Fruit fly (Drosophila melanogaster) whole organism, pupa: Measurements from ENCODE around the gene CG14655.

ENCODE experiments used
- CG10348 ChIP-seq: fragments of 200-800 bp; sonication (Bioruptor generic); IDR thresholded peaks from 2 replicates; pipeline ENCODE4 v1.3.6; 2022; ENCODE audit warnings: missing biosample characterization, missing genetic modification characterization
- CG12605 ChIP-seq: fragments of 200-800 bp; sonication (Bioruptor generic); IDR thresholded peaks from 2 replicates; pipeline ENCODE4 v1.3.6; 2022; ENCODE audit warnings: missing biosample characterization, missing genetic modification characterization
- CG13204 ChIP-seq: fragments of 200-800 bp; sonication (Bioruptor generic); optimal IDR thresholded peaks from 2 replicates; lab custom pipeline; 2018; ENCODE audit warnings: missing biosample characterization, mild to moderate bottlenecking, missing genetic modification characterization, moderate library complexity
- CG14655 ChIP-seq: fragments of 200-800 bp; sonication (Bioruptor generic); optimal IDR thresholded peaks from 3 replicates; lab custom pipeline; 2017; ENCODE audit warnings: mild to moderate bottlenecking, missing biosample characterization, missing genetic modification reagents, missing genetic modification characterization
- CG15710 ChIP-seq: fragments of 200-800 bp; sonication (Bioruptor generic); optimal IDR thresholded peaks from 2 replicates; lab custom pipeline; 2018; ENCODE audit warnings: missing biosample characterization, mild to moderate bottlenecking, missing genetic modification characterization, moderate library complexity
- CG17806 ChIP-seq: fragments of 200-800 bp; sonication (Bioruptor generic); optimal IDR thresholded peaks from 2 replicates; lab custom pipeline; 2018; ENCODE audit warnings: missing biosample characterization, mild to moderate bottlenecking, missing genetic modification characterization, moderate library complexity
- CG32121 ChIP-seq: fragments of 200-800 bp; sonication (Bioruptor generic); IDR thresholded peaks from 2 replicates; pipeline ENCODE4 v1.3.6; 2022; ENCODE audit warnings: missing biosample characterization, missing genetic modification characterization
- CG34367 ChIP-seq: fragments of 200-800 bp; sonication (Bioruptor generic); optimal IDR thresholded peaks from 2 replicates; lab custom pipeline; 2018; ENCODE audit warnings: missing biosample characterization, mild to moderate bottlenecking, missing genetic modification characterization
- CG4496 ChIP-seq: fragments of 200-800 bp; sonication (Bioruptor generic); IDR thresholded peaks from 3 replicates; pipeline ENCODE4 v1.3.6; 2022; ENCODE audit warnings: missing biosample characterization, missing genetic modification characterization
- CG8159 ChIP-seq: fragments of 200-800 bp; sonication (Bioruptor generic); optimal IDR thresholded peaks from 3 replicates; lab custom pipeline; 2018; ENCODE audit warnings: missing biosample characterization, mild to moderate bottlenecking, missing genetic modification characterization, moderate library complexity
- CG8301 ChIP-seq: fragments of 200-800 bp; sonication (Bioruptor generic); optimal IDR thresholded peaks from 2 replicates; lab custom pipeline; 2018; ENCODE audit warnings: missing biosample characterization, mild to moderate bottlenecking, missing genetic modification characterization
- CG9948 ChIP-seq: fragments of 200-800 bp; sonication (Bioruptor generic); optimal IDR thresholded peaks from 2 replicates; lab custom pipeline; 2018; ENCODE audit warnings: missing biosample characterization, mild to moderate bottlenecking, missing genetic modification characterization, moderate library complexity
- D1 ChIP-seq: fragments of 200-800 bp; sonication (Bioruptor generic); optimal IDR thresholded peaks from 2 replicates; lab custom pipeline; 2018; ENCODE audit warnings: missing biosample characterization, mild to moderate bottlenecking, missing genetic modification characterization, moderate library complexity
- EcR ChIP-seq: fragments of 200-800 bp; sonication (Bioruptor generic); optimal IDR thresholded peaks from 3 replicates; lab custom pipeline; 2019; ENCODE audit warnings: missing biosample characterization, missing genetic modification characterization, mild to moderate bottlenecking, moderate library complexity, missing genetic modification reagents
- Ets98B ChIP-seq: fragments of 200-800 bp; sonication (Bioruptor generic); IDR thresholded peaks from 2 replicates; pipeline ENCODE4 v1.3.6; 2022; ENCODE audit warnings: missing biosample characterization, missing genetic modification characterization
- Pif1A ChIP-seq: fragments of 200-800 bp; sonication (Bioruptor generic); optimal IDR thresholded peaks from 3 replicates; lab custom pipeline; 2016; ENCODE audit warnings: missing biosample characterization, missing genetic modification characterization
- Pif1B ChIP-seq: fragments of 200-800 bp; sonication (Bioruptor generic); optimal IDR thresholded peaks from 3 replicates; lab custom pipeline; 2016; ENCODE audit warnings: missing biosample characterization, missing genetic modification characterization
- Snoo ChIP-seq: fragments of 200-800 bp; sonication (Bioruptor generic); optimal IDR thresholded peaks from 3 replicates; lab custom pipeline; 2017; ENCODE audit warnings: missing biosample characterization, mild to moderate bottlenecking, missing genetic modification characterization, inconsistent platforms
- fd96Ca ChIP-seq: fragments of 200-800 bp; sonication (Bioruptor generic); IDR thresholded peaks from 3 replicates; pipeline ENCODE4 v1.3.6; 2022; ENCODE audit warnings: missing biosample characterization, missing genetic modification characterization
- gl ChIP-seq: fragments of 200-800 bp; sonication (Bioruptor generic); optimal IDR thresholded peaks from 2 replicates; lab custom pipeline; 2018; ENCODE audit warnings: missing biosample characterization, mild to moderate bottlenecking, missing genetic modification characterization
- rn ChIP-seq: fragments of 200-800 bp; sonication (Bioruptor generic); IDR thresholded peaks from 2 replicates; pipeline ENCODE4 v1.3.6; 2022; ENCODE audit warnings: missing biosample characterization, missing genetic modification characterization

Gene CG14655

dm6 chr3R:4780262-4780661 lies at the start of gene CG14655:
TSS of gene CG14655 (minus strand) at chr3R:4780302.
- no peak for TF ChIP-seq D1 (tag; lab: Kevin White, UChicago)
- no peak for TF ChIP-seq CG14655 (GFP tag; lab: Kevin White, UChicago)

- no peak for TF ChIP-seq EcR (GFP tag; lab: Kevin White, UChicago)
- TF ChIP-seq fd96Ca, result no peak
- TF ChIP-seq gl (tag; lab: Kevin White, UChicago), result no peak
- no peak for TF ChIP-seq CG13204 (GFP tag; lab: Kevin White, UChicago)
- TF ChIP-seq D1 (tag; lab: Kevin White, UChicago), result no peak
- no peak for TF ChIP-seq CG10348 (GFP tag; lab: Robert Waterston, UW)
- TF ChIP-seq CG14655 (GFP tag; lab: Kevin White, UChicago), result no peak
- TF ChIP-seq Pif1B, result no peak
- TF ChIP-seq CG8301 (tag; lab: Kevin White, UChicago), result no peak
- TF ChIP-seq CG15710, result no peak
- no peak for TF ChIP-seq CG8159 (tag; lab: Kevin White, UChicago)
- TF ChIP-seq Snoo (tag; lab: Kevin White, UChicago), result no peak
- TF ChIP-seq CG17806 (tag; lab: Kevin White, UChicago), result no peak
- TF ChIP-seq CG9948 (tag; lab: Kevin White, UChicago), result no peak
- no peak for TF ChIP-seq Ets98B (GFP tag; lab: Robert Waterston, UW)
Observed at dm6 chr3R:4825188-4825587, 45.1 kb upstream of the CG14655 start.

- TF ChIP-seq CG8159 (tag; lab: Kevin White, UChicago) (no peak), Pif1A (GFP tag; lab: Kevin White, UChicago) (no peak), Pif1B (no peak), fd96Ca (no peak), CG9948 (tag; lab: Kevin White, UChicago) (no peak), gl (tag; lab: Kevin White, UChicago) (no peak)
Observed at dm6 chr3R:4821098-4821605, 41.0 kb upstream of the CG14655 start, which contains the start of gene CG14657. TSS of gene CG14657 (minus strand) at chr3R:4821432.

dm6 chr3R:4816018-4816417 lies 35.9 kb upstream of the CG14655 start, which contains the start of gene BBS5:
TSS of gene BBS5 (plus strand) at chr3R:4816318.
- no peak for TF ChIP-seq CG8159 (tag; lab: Kevin White, UChicago)
- TF ChIP-seq gl (tag; lab: Kevin White, UChicago), result no peak
- no peak for TF ChIP-seq CG13204 (GFP tag; lab: Kevin White, UChicago)
- no peak for TF ChIP-seq CG15710
- no peak for TF ChIP-seq Ets98B (GFP tag; lab: Robert Waterston, UW)
- TF ChIP-seq CG17806 (tag; lab: Kevin White, UChicago), result no peak
- no peak for TF ChIP-seq CG4496 (GFP tag; lab: Robert Waterston, UW)
- TF ChIP-seq rn, result no peak
- no peak for TF ChIP-seq CG32121 (GFP tag; lab: Robert Waterston, UW)
- TF ChIP-seq CG9948 (tag; lab: Kevin White, UChicago), result no peak
- no peak for TF ChIP-seq Snoo (tag; lab: Kevin White, UChicago)
- no peak for TF ChIP-seq CG34367
- no peak for TF ChIP-seq CG8301 (tag; lab: Kevin White, UChicago)
- no peak for TF ChIP-seq EcR (GFP tag; lab: Kevin White, UChicago)
- no peak for TF ChIP-seq fd96Ca
- no peak for TF ChIP-seq CG12605 (GFP tag; lab: Robert Waterston, UW)

- TF ChIP-seq Snoo (tag; lab: Kevin White, UChicago) (no peak), CG32121 (GFP tag; lab: Robert Waterston, UW) (no peak), fd96Ca (no peak), CG9948 (tag; lab: Kevin White, UChicago) (no peak), CG8159 (tag; lab: Kevin White, UChicago) (no peak), CG12605 (GFP tag; lab: Robert Waterston, UW) (no peak), Pif1B (no peak), Pif1A (GFP tag; lab: Kevin White, UChicago) (no peak), CG34367 (no peak), D1 (tag; lab: Kevin White, UChicago) (no peak), CG15710 (no peak), Ets98B (GFP tag; lab: Robert Waterston, UW) (no peak), CG13204 (GFP tag; lab: Kevin White, UChicago) (no peak), CG4496 (GFP tag; lab: Robert Waterston, UW) (no peak), CG17806 (tag; lab: Kevin White, UChicago) (no peak), EcR (GFP tag; lab: Kevin White, UChicago) (no peak), CG8301 (tag; lab: Kevin White, UChicago) (no peak), CG10348 (GFP tag; lab: Robert Waterston, UW) (no peak), rn (no peak)
Observed at dm6 chr3R:4814677-4815076, 34.6 kb upstream of the CG14655 start.

- TF ChIP-seq CG13204 (GFP tag; lab: Kevin White, UChicago), result no peak
- TF ChIP-seq EcR (GFP tag; lab: Kevin White, UChicago), result peak; percentile 76
- no peak for TF ChIP-seq CG8301 (tag; lab: Kevin White, UChicago)
- TF ChIP-seq gl (tag; lab: Kevin White, UChicago), result peak; percentile 33
- peak; percentile 9 for TF ChIP-seq CG34367
- 0 out of 3 replicates have a peak, but pooled peaks have one; percentile 40 for TF ChIP-seq CG4496 (GFP tag; lab: Robert Waterston, UW)
- TF ChIP-seq fd96Ca, result peak; percentile 62; the same call in 2 of the 3 replicates
- peak; percentile 34 for TF ChIP-seq CG15710
- no peak for TF ChIP-seq CG9948 (tag; lab: Kevin White, UChicago)
- peak; percentile 14; the same call in 1 of the 2 replicates for TF ChIP-seq CG12605 (GFP tag; lab: Robert Waterston, UW)
- TF ChIP-seq Ets98B (GFP tag; lab: Robert Waterston, UW), result peak; percentile 26; the same call in 1 of the 2 replicates
- no peak for TF ChIP-seq rn
- peak; percentile 34; the same call in 1 of the 2 replicates for TF ChIP-seq CG32121 (GFP tag; lab: Robert Waterston, UW)
- TF ChIP-seq Snoo (tag; lab: Kevin White, UChicago), result peak; percentile 11
Observed at dm6 chr3R:4813172-4813716, 33.1 kb upstream of the CG14655 start.
